Worm (Caenorhabditis elegans) whole organism, L4 larva: ENCODE measurements around the gene dohh-1.
A peak's percentile ranks its signal among the peaks of the same experiment; 100 is the strongest.

Source experiments
- D1046.2 ChIP-seq: fragments of 200-800 bp; sonication (Bioruptor generic); IDR thresholded peaks from 2 replicates; pipeline ENCODE4 v1.3.6; 2022; ENCODE audit warnings: missing genetic modification characterization, missing compliant biosample characterization
- F44E2.7 ChIP-seq: fragments of 200-800 bp; sonication (Bioruptor generic); IDR thresholded peaks from 2 replicates; pipeline ENCODE4 v2.1.2; 2022; ENCODE audit warnings: missing genetic modification characterization, missing compliant biosample characterization
- T20F7.1 ChIP-seq: fragments of 200-800 bp; sonication (Bioruptor generic); optimal IDR thresholded peaks from 2 replicates; lab custom pipeline; 2018; ENCODE audit warnings: mild to moderate bottlenecking, missing genetic modification characterization, missing compliant biosample characterization
- Y105C5A.15 ChIP-seq: fragments of 200-800 bp; sonication (Bioruptor generic); IDR thresholded peaks from 2 replicates; pipeline ENCODE4 v1.3.6; 2022; ENCODE audit warnings: missing genetic modification characterization, missing compliant biosample characterization
- Y48G9A.11 ChIP-seq: fragments of 200-800 bp; sonication (Bioruptor generic); IDR thresholded peaks from 2 replicates; pipeline ENCODE4 v1.3.6; 2022; ENCODE audit warnings: missing genetic modification reagents, missing genetic modification characterization, missing compliant biosample characterization
- Y5F2A.4 ChIP-seq: fragments of 200-800 bp; sonication (Bioruptor generic); optimal IDR thresholded peaks from 2 replicates; lab custom pipeline; 2018; ENCODE audit warnings: mild to moderate bottlenecking, missing genetic modification characterization, missing compliant biosample characterization
- ZK546.5 ChIP-seq, 2 experiments: sonication (generic microtip); optimal IDR thresholded peaks; 2 replicates each; lab custom pipeline; 2017; ENCODE audit warnings: missing biosample characterization in 2 of 2, missing genetic modification characterization in 2 of 2
- aly-2 ChIP-seq: sonication (generic microtip); optimal IDR thresholded peaks from 2 replicates; lab custom pipeline; 2018; ENCODE audit warnings: missing biosample characterization, missing genetic modification characterization
- attf-4 ChIP-seq: sonication (generic microtip); optimal IDR thresholded peaks from 3 replicates; lab custom pipeline; 2017; ENCODE audit warnings: missing biosample characterization, missing genetic modification characterization
- ceh-20 ChIP-seq: fragments of 200-800 bp; sonication (Bioruptor generic); IDR thresholded peaks from 2 replicates; pipeline ENCODE4 v1.3.6; 2022; ENCODE audit warnings: missing genetic modification reagents, missing genetic modification characterization, missing compliant biosample characterization
- ceh-28 ChIP-seq: fragments of 150-350 bp; optimal IDR thresholded peaks from 2 replicates; lab custom pipeline; 2014; ENCODE audit warnings: missing biosample characterization, missing genetic modification reagents, missing genetic modification characterization
- ceh-32 ChIP-seq: sonication (generic microtip); optimal IDR thresholded peaks from 2 replicates; lab custom pipeline; 2016; ENCODE audit warnings: mild to moderate bottlenecking, missing genetic modification characterization, missing compliant biosample characterization; ENCODE audit not compliant: poor library complexity
- ceh-44 ChIP-seq: fragments of 200-800 bp; sonication (Bioruptor generic); IDR thresholded peaks from 2 replicates; pipeline ENCODE4 v1.3.6; 2022; ENCODE audit warnings: missing genetic modification reagents, missing genetic modification characterization, missing compliant biosample characterization
- ceh-82 ChIP-seq: sonication (generic microtip); optimal IDR thresholded peaks from 2 replicates; lab custom pipeline; 2017; ENCODE audit warnings: missing biosample characterization, missing genetic modification characterization
- cey-2 ChIP-seq: sonication (generic microtip); optimal IDR thresholded peaks from 3 replicates; lab custom pipeline; 2017; ENCODE audit warnings: missing genetic modification characterization, mild to moderate bottlenecking, missing compliant biosample characterization, antibody characterized with exemption, borderline replicate concordance; ENCODE audit not compliant: insufficient read depth
- daf-16 ChIP-seq, 3 experiments: sonication (generic microtip); optimal IDR thresholded peaks; 2 replicates each; lab custom pipeline; 2016 to 2017; ENCODE audit warnings: missing genetic modification characterization in 3 of 3, missing genetic modification reagents in 3 of 3, mild to moderate bottlenecking in 2 of 3, missing compliant biosample characterization in 2 of 3, missing biosample characterization in 1 of 3, moderate library complexity in 1 of 3
- daf-19 ChIP-seq: fragments of 200-800 bp; sonication (Bioruptor generic); conservative IDR thresholded peaks from 2 replicates; pipeline ENCODE4 v1.3.6; 2022; ENCODE audit warnings: missing genetic modification characterization, missing compliant biosample characterization
- daf-8 ChIP-seq: fragments of 200-800 bp; sonication (Bioruptor generic); IDR thresholded peaks from 2 replicates; pipeline ENCODE4 v1.3.6; 2022; ENCODE audit warnings: missing genetic modification characterization, missing compliant biosample characterization
- dmd-8 ChIP-seq: fragments of 200-800 bp; sonication (Bioruptor generic); IDR thresholded peaks from 2 replicates; pipeline ENCODE4 v1.3.6; 2022; ENCODE audit warnings: missing genetic modification characterization, missing compliant biosample characterization
- dpl-1 ChIP-seq: fragments of 150-350 bp; optimal IDR thresholded peaks from 2 replicates; lab custom pipeline; 2014; ENCODE audit warnings: missing biosample characterization, missing genetic modification reagents, missing genetic modification characterization
- duxl-1 ChIP-seq: sonication (generic microtip); optimal IDR thresholded peaks from 2 replicates; lab custom pipeline; 2016; ENCODE audit warnings: mild to moderate bottlenecking, missing genetic modification characterization, moderate library complexity, missing compliant biosample characterization; ENCODE audit not compliant: poor library complexity
- egl-27 ChIP-seq: sonication (generic microtip); optimal IDR thresholded peaks from 3 replicates; lab custom pipeline; 2017; ENCODE audit warnings: missing biosample characterization, missing genetic modification reagents, missing genetic modification characterization
- egl-43 ChIP-seq: fragments of 200-800 bp; sonication (Bioruptor generic); IDR thresholded peaks from 2 replicates; pipeline ENCODE4 v1.3.6; 2022; ENCODE audit warnings: missing genetic modification reagents, missing genetic modification characterization, missing compliant biosample characterization
- gei-8 ChIP-seq: fragments of 200-800 bp; sonication (Bioruptor generic); optimal IDR thresholded peaks from 2 replicates; lab custom pipeline; 2018; ENCODE audit warnings: mild to moderate bottlenecking, missing genetic modification characterization, missing compliant biosample characterization
- hif-1 ChIP-seq, 2 experiments: sonication (generic microtip); optimal IDR thresholded peaks; 2 replicates each; lab custom pipeline; 2016 to 2017; ENCODE audit warnings: missing compliant biosample characterization in 2 of 2, missing genetic modification characterization in 2 of 2, missing genetic modification reagents in 2 of 2, missing genotype in 2 of 2, mild to moderate bottlenecking in 1 of 2
- lin-15B ChIP-seq: fragments of 150-350 bp; sonication (generic microtip); optimal IDR thresholded peaks from 3 replicates; lab custom pipeline; 2014; ENCODE audit warnings: missing biosample characterization, missing genetic modification characterization
- lin-38 ChIP-seq: fragments of 200-800 bp; sonication (Bioruptor generic); IDR thresholded peaks from 2 replicates; pipeline ENCODE4 v1.3.6; 2022; ENCODE audit warnings: missing genetic modification reagents, missing genetic modification characterization, missing compliant biosample characterization
- lin-39 ChIP-seq: fragments of 150-350 bp; optimal IDR thresholded peaks from 2 replicates; lab custom pipeline; 2014; ENCODE audit warnings: missing biosample characterization, missing genetic modification reagents, missing genetic modification characterization
- lir-3 ChIP-seq: sonication (generic microtip); optimal IDR thresholded peaks from 2 replicates; lab custom pipeline; 2016; ENCODE audit warnings: mild to moderate bottlenecking, missing genetic modification characterization, missing compliant biosample characterization
- madf-5 ChIP-seq, 2 experiments: fragments of 200-800 bp; sonication (Bioruptor generic); IDR thresholded peaks; 2 replicates each; pipeline ENCODE4 v1.3.6; 2022; ENCODE audit warnings: missing compliant biosample characterization in 2 of 2, missing genetic modification characterization in 2 of 2
- mdt-29 ChIP-seq: fragments of 200-800 bp; sonication (Bioruptor generic); IDR thresholded peaks from 2 replicates; pipeline ENCODE4 v1.3.6; 2022; ENCODE audit warnings: missing genetic modification reagents, missing genetic modification characterization, missing compliant biosample characterization
- mep-1 ChIP-seq: fragments of 150-350 bp; sonication (generic microtip); optimal IDR thresholded peaks from 3 replicates; lab custom pipeline; 2014; ENCODE audit warnings: missing biosample characterization, missing genetic modification characterization
- mes-2 ChIP-seq: sonication (generic microtip); optimal IDR thresholded peaks from 2 replicates; lab custom pipeline; 2016; ENCODE audit warnings: missing genotype, mild to moderate bottlenecking, missing genetic modification characterization, missing compliant biosample characterization; ENCODE audit not compliant: poor library complexity, severe bottlenecking
- mxl-3 ChIP-seq: fragments of 200-800 bp; sonication (Bioruptor generic); optimal IDR thresholded peaks from 2 replicates; lab custom pipeline; 2018; ENCODE audit warnings: mild to moderate bottlenecking, missing genetic modification characterization, missing compliant biosample characterization
- nhr-237 ChIP-seq: sonication (generic microtip); optimal IDR thresholded peaks from 2 replicates; lab custom pipeline; 2017; ENCODE audit warnings: missing biosample characterization, missing genetic modification characterization
- nhr-28 ChIP-seq: fragments of 150-350 bp; optimal IDR thresholded peaks from 2 replicates; lab custom pipeline; 2014; ENCODE audit warnings: missing biosample characterization, missing genetic modification characterization
- nhr-48 ChIP-seq: sonication (generic microtip); optimal IDR thresholded peaks from 2 replicates; lab custom pipeline; 2016; ENCODE audit warnings: mild to moderate bottlenecking, missing genetic modification characterization, missing compliant biosample characterization
- nhr-77 ChIP-seq: fragments of 150-350 bp; optimal IDR thresholded peaks from 2 replicates; lab custom pipeline; 2014; ENCODE audit warnings: missing biosample characterization, missing genetic modification characterization
- php-3 ChIP-seq: fragments of 200-800 bp; sonication (Bioruptor generic); IDR thresholded peaks from 2 replicates; pipeline ENCODE4 v1.3.6; 2022; ENCODE audit warnings: missing genetic modification reagents, missing genetic modification characterization, missing compliant biosample characterization
- set-16 ChIP-seq: fragments of 200-800 bp; sonication (Bioruptor generic); IDR thresholded peaks from 2 replicates; pipeline ENCODE4 v1.3.6; 2022; ENCODE audit warnings: missing genetic modification reagents, missing genetic modification characterization, missing compliant biosample characterization
- spr-1 ChIP-seq: sonication (generic microtip); optimal IDR thresholded peaks from 2 replicates; lab custom pipeline; 2016; ENCODE audit warnings: mild to moderate bottlenecking, missing genetic modification characterization, missing compliant biosample characterization
- tra-1 ChIP-seq: fragments of 200-800 bp; sonication (Bioruptor generic); IDR thresholded peaks from 2 replicates; pipeline ENCODE4 v1.3.6; 2022; ENCODE audit warnings: missing genetic modification reagents, missing genetic modification characterization, missing compliant biosample characterization
- unc-62 ChIP-seq, 3 experiments: fragments of 150-350 bp in 1 of 3; sonication (generic microtip); optimal IDR thresholded peaks in 2 of 3; peaks in 1 of 3; 1 replicate in 1 of 3; 2 replicates in 2 of 3; lab custom pipeline; 2014 to 2017; ENCODE audit warnings: missing biosample characterization in 3 of 3, missing genetic modification characterization in 3 of 3, missing genetic modification reagents in 3 of 3, missing genotype in 1 of 3
- vab-7 ChIP-seq: fragments of 200-800 bp; sonication (Bioruptor generic); IDR thresholded peaks from 2 replicates; pipeline ENCODE4 v1.3.6; 2022; ENCODE audit warnings: missing genetic modification reagents, missing genetic modification characterization, missing compliant biosample characterization
- zag-1 ChIP-seq: fragments of 150-350 bp; optimal IDR thresholded peaks from 2 replicates; lab custom pipeline; 2014; ENCODE audit warnings: missing biosample characterization, missing genetic modification characterization
- zfp-3 ChIP-seq: fragments of 200-800 bp; sonication (Bioruptor generic); conservative IDR thresholded peaks from 2 replicates; pipeline ENCODE4 v1.3.6; 2022; ENCODE audit warnings: missing genetic modification reagents, missing genetic modification characterization, missing compliant biosample characterization
- zip-11 ChIP-seq: fragments of 200-800 bp; sonication (Bioruptor generic); IDR thresholded peaks from 2 replicates; pipeline ENCODE4 v1.3.6; 2022; ENCODE audit warnings: missing genetic modification characterization, missing compliant biosample characterization

The dohh-1 gene

ce11 chrII:10551985-10552736 is 27.6 kb upstream of the dohh-1 start (continued):
- TF ChIP-seq Y48G9A.11 (no peak), T20F7.1 (GFP tag; lab: Kevin White, UChicago) (peak; percentile 67), nhr-237 (tag; lab: Kevin White, UChicago) (no peak), Y5F2A.4 (GFP tag; lab: Kevin White, UChicago) (no peak), madf-5 (GFP tag; IDR thresholded peaks at IDR 0.05; lab: Robert Waterston, UW) (no peak; a peak in 1 of 4 replicates), zip-11 (GFP tag; lab: Robert Waterston, UW) (no peak), unc-62 (GFP tag; optimal IDR thresholded peaks at IDR 0.05 in 1 of 2; lab: Kevin White, UChicago) (peak in 1 of 2 experiments; percentile 100), unc-62 (tag; optimal IDR thresholded peaks at IDR 0.05; lab: Kevin White, UChicago) (no peak), lin-39 (tag; lab: Kevin White, UChicago) (no peak), ceh-28 (tag; lab: Kevin White, UChicago) (peak; percentile 14), mdt-29 (peak; percentile 55; the same call in 1 of the 2 replicates), D1046.2 (GFP tag; lab: Robert Waterston, UW) (no peak), lin-15B (no peak), daf-16 (GFP tag; optimal IDR thresholded peaks at IDR 0.05; lab: Kevin White, UChicago) (peak in 1 of 2 experiments; percentile 79), daf-16 (tag; optimal IDR thresholded peaks at IDR 0.05; lab: Kevin White, UChicago) (peak; percentile 86), mep-1 (tag; lab: Kevin White, UChicago) (peak; percentile 89), egl-27 (no peak), gei-8 (peak; percentile 74), nhr-48 (tag; lab: Kevin White, UChicago) (peak; percentile 95), Y105C5A.15 (GFP tag; lab: Robert Waterston, UW) (0 out of 2 replicates have a peak, but pooled peaks have one; percentile 24), ceh-44 (no peak), egl-43 (GFP tag; lab: Robert Waterston, UW) (peak; percentile 77), lir-3 (tag; lab: Kevin White, UChicago) (no peak), dpl-1 (GFP tag; lab: Kevin White, UChicago) (peak; percentile 64), ZK546.5 (tag; optimal IDR thresholded peaks at IDR 0.05; lab: Kevin White, UChicago) (peak in 1 of 2 experiments; percentile 33), ceh-20 (GFP tag; lab: Robert Waterston, UW) (peak; percentile 70), F44E2.7 (no peak), attf-4 (tag; lab: Kevin White, UChicago) (no peak), duxl-1 (tag; lab: Kevin White, UChicago) (peak; percentile 70), spr-1 (tag; lab: Kevin White, UChicago) (peak; percentile 63), zag-1 (tag; lab: Kevin White, UChicago) (peak; percentile 52), daf-8 (GFP tag; lab: Robert Waterston, UW) (no peak), nhr-77 (tag; lab: Kevin White, UChicago) (peak; percentile 94), zfp-3 (GFP tag; lab: Robert Waterston, UW) (0 out of 2 replicates have a peak, but pooled peaks have one; percentile 42), daf-19 (GFP tag; lab: Robert Waterston, UW) (no peak), aly-2 (tag; lab: Kevin White, UChicago) (no peak), nhr-28 (tag; lab: Kevin White, UChicago) (peak; percentile 90), cey-2 (tag; lab: Kevin White, UChicago) (peak; percentile 57), ceh-32 (no peak), set-16 (GFP tag; lab: Robert Waterston, UW) (peak; percentile 55), lin-38 (GFP tag; lab: Robert Waterston, UW) (peak; percentile 63), ceh-82 (tag; lab: Kevin White, UChicago) (no peak), tra-1 (peak; percentile 82), hif-1 (tag; optimal IDR thresholded peaks at IDR 0.05; lab: Kevin White, UChicago) (peak; percentile 25 to 69), vab-7 (peak; percentile 46; the same call in 1 of the 2 replicates), mes-2 (tag; lab: Kevin White, UChicago) (peak; percentile 83), mxl-3 (GFP tag; lab: Kevin White, UChicago) (peak; percentile 60), dmd-8 (GFP tag; lab: Robert Waterston, UW) (no peak), php-3 (GFP tag; lab: Robert Waterston, UW) (peak; percentile 40)
